Fruit fly (Drosophila melanogaster) whole organism, embryonic: ENCODE results near the gene CG1273.

ENCODE experiments used
- CG4282 ChIP-seq: fragments of 200-800 bp; sonication (Bioruptor generic); optimal IDR thresholded peaks from 2 replicates; lab custom pipeline; 2016; ENCODE audit warnings: missing biosample characterization, missing genetic modification characterization
- CG43689 ChIP-seq: fragments of 200-800 bp; sonication (Bioruptor generic); IDR thresholded peaks from 2 replicates; pipeline ENCODE4 v1.3.6; 2022; ENCODE audit warnings: missing biosample characterization, missing genetic modification characterization

DNA sequence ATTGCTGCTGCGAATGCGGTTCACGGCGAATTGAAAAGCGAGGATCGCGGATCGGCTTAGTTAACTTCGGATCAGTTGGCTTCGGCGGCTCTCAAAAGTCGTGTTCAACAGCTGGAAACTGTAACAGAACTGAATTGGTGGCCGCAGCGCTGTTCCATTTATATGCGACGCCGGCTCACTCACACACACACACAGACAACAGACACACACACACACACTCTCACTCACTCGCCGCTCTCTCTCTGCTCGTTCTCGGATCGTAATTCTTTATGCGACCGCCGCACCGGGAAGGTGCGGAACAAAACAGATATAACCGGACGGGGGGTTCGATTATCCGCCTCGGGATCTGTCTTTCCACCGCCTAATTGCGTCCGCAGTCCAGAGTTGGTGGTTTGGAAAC is 36.4 kb upstream of the CG1273 start, which contains the start of gene CG46460:
- TF ChIP-seq CG4282 (GFP tag; lab: Kevin White, UChicago) (no peak), CG43689 (no peak)
